Worm (Caenorhabditis elegans): ENCODE results near the gene hot-3.
A peak's percentile ranks its signal among the peaks of the same experiment; 100 is the strongest.

hot-3 gene

DNA sequence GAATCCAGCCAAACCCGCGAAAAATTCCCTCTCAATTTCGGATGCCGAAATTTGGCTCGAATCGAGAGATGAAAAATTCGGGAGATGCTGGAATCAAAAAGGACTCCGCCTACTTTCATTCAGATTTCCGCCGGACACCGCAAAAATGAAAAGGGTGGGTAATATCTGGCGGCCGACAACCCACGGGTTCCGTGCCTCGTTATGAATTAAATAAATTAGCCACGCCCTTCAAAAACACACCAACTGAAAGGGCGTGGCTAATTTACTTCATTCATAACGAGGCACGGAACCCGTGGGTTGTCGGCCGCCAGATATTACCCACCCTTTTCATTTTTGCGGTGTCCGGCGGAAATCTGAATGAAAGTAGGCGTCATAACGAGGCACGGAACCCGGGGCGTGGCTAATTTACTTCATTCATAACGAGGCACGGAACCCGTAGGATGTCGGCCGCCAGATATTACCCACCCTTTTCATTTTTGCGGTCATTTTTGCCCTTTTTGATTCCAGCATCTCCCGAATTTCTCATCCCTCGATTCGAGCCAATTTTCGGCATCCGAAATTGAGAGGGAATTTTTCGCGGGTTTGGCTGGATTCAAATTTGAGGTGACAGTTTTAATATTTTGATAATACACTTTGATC lies 14.7 kb upstream of the hot-3 start:
- peak; percentile 37; the same call in 1 of the 2 replicates for TF ChIP-seq lin-38 (GFP tag; IDR thresholded peaks at IDR 0.05)

DNA sequence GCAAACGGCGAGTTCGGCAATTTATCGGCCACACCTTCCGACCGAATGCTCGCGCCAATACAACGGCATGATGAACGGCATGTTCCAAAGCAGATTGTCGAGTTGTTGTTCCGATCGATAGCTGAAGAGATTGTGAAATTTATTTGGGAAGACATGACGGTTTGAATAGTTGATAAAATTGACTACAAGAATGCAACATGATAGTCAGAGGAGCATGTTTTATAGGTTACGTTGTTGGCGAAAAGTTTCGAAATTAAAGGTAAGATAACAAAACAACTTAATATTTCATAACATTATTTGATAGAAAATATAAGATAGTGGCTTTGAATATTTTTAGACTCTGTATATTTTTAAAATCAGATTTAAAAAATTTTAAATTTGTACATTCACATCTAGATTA lies 13.7 kb upstream of the hot-3 start:
- TF ChIP-seq dve-1 (tag; optimal IDR thresholded peaks at IDR 0.05; ENCODE audit: insufficient read depth) (peak; percentile 24), php-3 (GFP tag; IDR thresholded peaks at IDR 0.05) (peak; percentile 55; the same call in 1 of the 2 replicates), duxl-1 (tag; optimal IDR thresholded peaks at IDR 0.05; ENCODE audit: poor library complexity) (no peak), zip-2 (tag; optimal IDR thresholded peaks at IDR 0.05) (no peak), lir-3 (tag; optimal IDR thresholded peaks at IDR 0.05) (no peak), pha-4 (GFP tag; IDR thresholded peaks at IDR 0.05) (no peak), pha-4 (tag; optimal IDR thresholded peaks at IDR 0.05) (no peak), fkh-10 (GFP tag; optimal IDR thresholded peaks at IDR 0.05) (no peak), pqm-1 (tag; optimal IDR thresholded peaks at IDR 0.05) (peak; percentile 59), nhr-28 (tag; optimal IDR thresholded peaks at IDR 0.05) (peak; percentile 2), nhr-111 (GFP tag; optimal IDR thresholded peaks at IDR 0.05) (no peak), set-16 (GFP tag; IDR thresholded peaks at IDR 0.05) (no peak), lsy-2 (tag; optimal IDR thresholded peaks at IDR 0.05) (no peak), lin-38 (GFP tag; IDR thresholded peaks at IDR 0.05) (no peak), daf-16 (GFP tag; optimal IDR thresholded peaks at IDR 0.05) (no peak), daf-16 (tag; optimal IDR thresholded peaks at IDR 0.05) (peak; percentile 38), nhr-11 (tag; optimal IDR thresholded peaks at IDR 0.05) (no peak), nhr-77 (tag; optimal IDR thresholded peaks at IDR 0.05) (no peak), hlh-30 (tag; optimal IDR thresholded peaks at IDR 0.05; ENCODE audit: insufficient read depth) (no peak), rbr-2 (tag; optimal IDR thresholded peaks at IDR 0.05) (no peak), vab-7 (GFP tag; IDR thresholded peaks at IDR 0.05) (no peak), zip-11 (GFP tag; IDR thresholded peaks at IDR 0.05) (no peak), egl-27 (tag; optimal IDR thresholded peaks at IDR 0.05) (no peak), F26F4.8 (GFP tag; conservative IDR thresholded peaks at IDR 0.05) (no peak), Y105C5A.15 (GFP tag; IDR thresholded peaks at IDR 0.05) (no peak)

DNA sequence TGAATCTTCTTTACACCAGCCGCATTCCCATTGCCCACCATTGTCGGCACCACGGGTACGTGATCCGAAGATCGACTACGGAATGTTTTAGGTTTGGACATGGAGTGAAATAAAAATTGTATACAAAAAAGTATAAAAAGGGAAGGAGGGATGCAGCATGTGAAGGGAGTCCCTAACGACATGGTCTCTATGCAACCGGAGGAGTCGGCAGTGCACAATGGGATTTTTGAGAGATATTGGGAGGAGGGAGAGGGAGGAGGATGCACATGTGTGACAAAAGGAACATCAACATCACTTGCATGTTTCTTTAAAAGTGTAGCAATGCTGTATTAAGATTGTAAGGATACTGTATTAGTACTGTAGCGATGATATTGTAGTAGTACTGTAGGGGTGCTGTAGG lies 7.7 kb upstream of the hot-3 start, which contains the start of gene W07G1.1:
Gene W07G1.1 (minus strand): TSS at position 101 of the 400 bp plus-strand sequence.
- TF ChIP-seq unc-62 (GFP tag; optimal IDR thresholded peaks at IDR 0.05 in 1 of 2), result peak in 1 of 2 experiments; percentile 15
- no peak for TF ChIP-seq unc-62 (tag; optimal IDR thresholded peaks at IDR 0.05)
- no peak for TF ChIP-seq F10B5.3 (tag; optimal IDR thresholded peaks at IDR 0.05)

DNA sequence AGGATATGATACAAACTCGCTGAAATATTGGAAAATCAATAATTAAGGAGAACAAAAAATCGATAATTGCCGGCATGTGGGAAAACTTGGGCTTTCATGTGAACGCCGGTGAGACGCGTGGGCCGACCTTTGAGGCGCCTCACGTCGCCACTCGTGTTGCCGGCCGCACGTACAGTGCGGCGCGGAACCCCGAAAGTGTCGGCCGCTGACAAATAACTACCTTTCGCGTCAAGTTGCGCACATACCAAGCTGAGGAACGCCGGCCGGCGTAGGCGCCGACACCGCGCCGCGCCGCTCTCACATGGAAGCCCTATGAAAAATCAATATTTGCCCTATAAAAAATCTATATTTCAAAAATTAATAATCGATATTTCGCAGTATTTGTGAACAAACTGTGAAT lies 6.4 kb upstream of the hot-3 start:
- TF ChIP-seq F10B5.3 (tag; optimal IDR thresholded peaks at IDR 0.05) (no peak), nhr-42 (GFP tag; IDR thresholded peaks at IDR 0.05) (peak; percentile 11; the same call in 1 of the 2 replicates), ceh-28 (tag; optimal IDR thresholded peaks at IDR 0.05) (peak; percentile 47), D1046.2 (GFP tag; IDR thresholded peaks at IDR 0.05) (peak; percentile 52; the same call in 1 of the 2 replicates), set-16 (GFP tag; IDR thresholded peaks at IDR 0.05) (peak; percentile 82), lin-38 (GFP tag; IDR thresholded peaks at IDR 0.05) (no peak), unc-62 (GFP tag; optimal IDR thresholded peaks at IDR 0.05 in 1 of 2) (peak in 1 of 2 experiments; percentile 18), unc-62 (tag; optimal IDR thresholded peaks at IDR 0.05) (no peak), hif-1 (tag; optimal IDR thresholded peaks at IDR 0.05) (no peak)

DNA sequence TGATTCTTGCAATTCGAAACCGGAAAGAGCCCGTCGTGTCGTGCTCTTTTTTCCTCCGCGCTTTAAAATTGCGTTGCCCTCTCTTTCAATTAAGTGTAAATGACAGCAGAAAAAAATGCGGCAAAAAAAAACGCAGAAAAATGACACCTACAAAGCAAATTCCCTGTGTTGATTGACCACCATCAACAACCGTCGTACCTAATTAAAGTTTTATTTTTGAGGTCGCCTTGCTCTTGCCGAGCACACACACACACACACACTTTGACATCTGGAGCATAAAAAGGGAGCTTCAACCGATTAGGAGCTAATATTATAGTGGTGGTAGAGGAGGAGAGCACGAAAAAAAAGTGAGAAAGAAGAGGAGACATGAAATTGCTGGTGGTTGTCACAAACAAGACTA lies 4.1 kb upstream of the hot-3 start:
- TF ChIP-seq aha-1 (tag) (peak; percentile 90), mdt-29 (GFP tag; IDR thresholded peaks at IDR 0.05) (no peak), unc-62 (GFP tag; optimal IDR thresholded peaks at IDR 0.05 in 1 of 2) (peak in 1 of 2 experiments; percentile 23), unc-62 (tag; optimal IDR thresholded peaks at IDR 0.05) (no peak)
